Worm (Caenorhabditis elegans): ENCODE results near the gene Y27F2A.11.
A peak's percentile ranks its signal among the peaks of the same experiment; 100 is the strongest.

Gene Y27F2A.11

DNA sequence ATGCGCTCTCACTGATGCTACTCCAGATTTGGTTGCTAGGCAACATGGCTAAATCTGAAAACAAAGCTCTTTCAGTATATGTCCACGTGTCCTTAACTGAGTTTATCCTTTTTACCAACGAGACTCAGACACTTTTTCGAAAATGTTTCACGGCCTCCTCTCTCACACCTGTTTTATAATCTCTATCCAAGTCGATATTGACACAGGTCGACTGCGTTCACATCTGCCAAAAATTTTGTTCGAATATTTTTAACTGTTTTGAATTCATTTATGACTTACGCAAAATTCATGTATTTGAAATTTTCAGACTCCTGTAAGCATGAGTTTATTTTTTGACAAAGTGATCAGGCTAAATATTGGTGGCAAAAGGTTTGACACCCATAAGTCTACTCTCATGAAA is 26.6 kb downstream of the Y27F2A.11 start, which contains the start of gene ZC239.3:
Gene ZC239.3, plus strand, starts transcription at position 301 of the 400 bp plus-strand sequence.
- TF ChIP-seq xbp-1 (tag; optimal IDR thresholded peaks at IDR 0.05), result peak; percentile 23

DNA sequence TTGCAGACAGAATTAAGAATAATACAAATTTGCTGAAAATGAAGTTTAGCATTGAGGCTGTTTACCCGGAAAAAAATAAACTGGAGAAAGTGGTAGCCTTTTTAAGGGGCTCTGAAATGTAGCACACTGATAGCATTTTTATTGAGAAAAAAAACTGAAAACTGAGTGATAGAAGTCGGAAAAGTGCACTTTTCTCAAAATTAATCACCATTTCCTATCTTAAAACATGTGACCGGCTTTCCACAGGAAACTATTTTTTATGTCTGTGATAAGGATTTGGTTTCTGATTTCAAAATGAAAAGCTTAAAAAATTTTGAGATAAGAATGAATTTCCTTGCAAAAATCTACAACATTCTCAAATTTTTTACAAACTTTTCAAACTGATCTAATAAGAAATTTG is 31.6 kb downstream of the Y27F2A.11 start, which contains the start of gene ZC239.22:
Gene ZC239.22, minus strand, starts transcription at position 101 of the 400 bp plus-strand sequence.
- TF ChIP-seq nhr-71 (tag; optimal IDR thresholded peaks at IDR 0.05) (no peak), mep-1 (tag; optimal IDR thresholded peaks at IDR 0.05) (no peak), ama-1 (optimal IDR thresholded peaks at IDR 0.05) (no peak), unc-98 (GFP tag; IDR thresholded peaks at IDR 0.05) (no peak), Y116A8C.19 (tag; optimal IDR thresholded peaks at IDR 0.05; ENCODE audit: borderline replicate concordance) (no peak), fkh-4 (tag; optimal IDR thresholded peaks at IDR 0.05; ENCODE audit: borderline replicate concordance) (no peak), fkh-8 (tag; optimal IDR thresholded peaks at IDR 0.05) (no peak), alr-1 (tag; optimal IDR thresholded peaks at IDR 0.05; ENCODE audit: borderline replicate concordance) (no peak), lsy-2 (tag; optimal IDR thresholded peaks at IDR 0.05) (no peak), mab-9 (GFP tag; IDR thresholded peaks at IDR 0.05) (no peak), nhr-28 (tag; optimal IDR thresholded peaks at IDR 0.05) (no peak), zag-1 (tag; optimal IDR thresholded peaks at IDR 0.05) (no peak), snu-23 (GFP tag; optimal IDR thresholded peaks at IDR 0.05) (no peak), ceh-8 (GFP tag; optimal IDR thresholded peaks at IDR 0.05) (no peak), C34B4.2 (tag; optimal IDR thresholded peaks at IDR 0.05) (no peak)

DNA sequence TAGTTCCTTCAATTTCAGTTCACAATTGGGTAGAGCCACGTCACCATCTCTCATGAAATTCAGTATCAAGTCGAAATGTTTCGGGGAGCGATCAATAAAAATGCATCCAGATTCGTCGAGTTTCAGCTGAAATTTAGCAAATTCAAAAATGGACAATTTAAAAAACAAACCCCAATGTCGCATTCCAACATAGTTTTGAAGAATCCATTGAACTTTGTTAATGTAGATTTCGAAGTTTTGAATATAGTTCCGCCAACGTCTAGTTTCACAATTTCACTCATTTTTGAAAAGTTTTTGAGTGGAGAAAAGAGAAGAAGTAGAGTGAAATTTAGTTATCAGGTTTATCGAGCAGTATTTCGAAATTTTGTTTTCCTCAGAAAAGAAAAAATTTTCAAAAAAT is 32.6 kb downstream of the Y27F2A.11 start, which contains the start of gene ZC239.14:
Gene ZC239.14, minus strand, starts transcription at position 305 of the 400 bp plus-strand sequence.
- no peak for TF ChIP-seq nhr-71 (tag; optimal IDR thresholded peaks at IDR 0.05)
- TF ChIP-seq mdl-1 (tag; optimal IDR thresholded peaks at IDR 0.05), result no peak
- no peak for TF ChIP-seq mab-9 (GFP tag; IDR thresholded peaks at IDR 0.05)

DNA sequence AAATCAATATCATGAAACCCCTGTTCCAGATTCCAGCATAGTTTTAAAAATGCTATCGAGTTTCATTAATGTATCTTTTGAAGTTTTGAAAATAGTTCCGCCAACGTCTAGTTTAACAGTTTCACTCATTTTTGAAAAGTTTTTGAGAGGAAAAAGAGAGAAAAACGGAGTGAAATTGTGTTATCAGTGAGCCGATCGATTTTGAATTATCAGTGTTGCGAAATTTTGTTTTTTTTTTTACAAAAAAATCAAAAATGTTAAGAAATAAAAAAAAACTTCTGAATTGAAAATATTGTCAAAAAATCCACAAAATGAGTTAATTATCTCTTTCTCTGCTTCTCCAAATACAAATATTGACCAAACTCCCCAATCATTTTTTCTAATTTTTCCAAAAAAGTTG is 33.5 kb downstream of the Y27F2A.11 start, which contains the start of gene ZC239.13:
Gene ZC239.13, minus strand, starts transcription at position 154 of the 400 bp plus-strand sequence.
- TF ChIP-seq lin-13 (GFP tag; optimal IDR thresholded peaks at IDR 0.05) (no peak), elt-2 (tag; optimal IDR thresholded peaks at IDR 0.05) (peak; percentile 21), snu-23 (GFP tag; optimal IDR thresholded peaks at IDR 0.05) (no peak)

DNA sequence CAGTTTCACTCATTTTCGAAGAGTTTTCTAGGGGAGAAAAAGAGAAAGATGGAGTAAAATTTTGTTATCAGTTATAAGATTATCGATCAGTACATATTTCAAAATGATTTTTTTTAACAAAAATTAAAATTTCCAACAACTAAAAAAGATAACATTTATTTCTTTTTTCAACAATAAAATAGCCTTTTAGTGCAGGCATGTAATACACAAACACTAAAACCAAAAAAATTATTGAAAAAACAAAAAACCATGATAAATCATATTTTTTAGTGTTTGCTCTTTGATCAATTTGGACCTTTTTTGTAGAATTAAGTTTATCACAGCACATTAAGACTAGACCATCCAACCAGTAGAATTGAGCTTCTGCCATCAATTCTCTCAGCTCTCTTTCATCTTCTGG is 35.5 kb downstream of the Y27F2A.11 start, which contains the start of gene ZC239.15:
Gene ZC239.15, minus strand, starts transcription at position 101 of the 400 bp plus-strand sequence.
- TF ChIP-seq unc-130 (tag; optimal IDR thresholded peaks at IDR 0.05) (no peak), elt-3 (tag; optimal IDR thresholded peaks at IDR 0.05) (no peak), nhr-71 (tag; optimal IDR thresholded peaks at IDR 0.05) (no peak), lin-35 (GFP tag; optimal IDR thresholded peaks at IDR 0.05) (no peak), nhr-237 (tag; optimal IDR thresholded peaks at IDR 0.05) (no peak), zag-1 (tag; optimal IDR thresholded peaks at IDR 0.05) (no peak), nhr-20 (tag; optimal IDR thresholded peaks at IDR 0.05) (no peak), grh-1 (GFP tag; IDR thresholded peaks at IDR 0.05) (no peak), nhr-77 (tag; optimal IDR thresholded peaks at IDR 0.05) (no peak), sup-37 (GFP tag; optimal IDR thresholded peaks at IDR 0.05) (no peak), pax-3 (tag; optimal IDR thresholded peaks at IDR 0.05) (no peak), ces-1 (GFP tag; optimal IDR thresholded peaks at IDR 0.05) (no peak), efl-3 (GFP tag; optimal IDR thresholded peaks at IDR 0.05) (no peak), irx-1 (tag; optimal IDR thresholded peaks at IDR 0.05) (no peak), nhr-47 (tag; optimal IDR thresholded peaks at IDR 0.05) (no peak), tbx-2 (tag; optimal IDR thresholded peaks at IDR 0.05) (no peak), fkh-8 (tag; optimal IDR thresholded peaks at IDR 0.05) (no peak), ceh-82 (tag; optimal IDR thresholded peaks at IDR 0.05) (no peak), egl-13 (tag; optimal IDR thresholded peaks at IDR 0.05) (no peak), swsn-7 (tag; optimal IDR thresholded peaks at IDR 0.05) (no peak)

Data from whole organism, L1 larva.